Worm (Caenorhabditis elegans): ENCODE measurements around the gene egas-3.

egas-3 gene

DNA sequence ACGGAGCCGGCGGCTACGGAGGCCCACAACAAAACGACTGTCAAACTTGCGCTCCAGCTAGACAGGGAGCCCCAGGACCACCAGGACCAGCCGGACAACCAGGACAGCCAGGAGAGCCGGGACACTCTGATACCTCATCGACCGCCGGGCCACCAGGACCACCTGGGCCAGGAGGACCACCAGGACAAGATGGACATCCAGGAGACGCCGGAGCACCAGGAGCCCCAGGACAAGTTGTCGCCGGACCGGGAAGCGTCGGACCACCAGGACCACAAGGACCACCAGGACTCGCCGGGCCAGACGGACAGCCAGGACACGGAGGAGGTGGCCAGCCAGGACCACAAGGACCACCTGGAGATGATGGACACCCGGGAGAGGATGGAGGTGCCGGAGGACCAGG lies 2.9 kb upstream of the egas-3 start:
- TF ChIP-seq dao-5 (tag; optimal IDR thresholded peaks at IDR 0.05) (no peak), W03F9.2 (tag; optimal IDR thresholded peaks at IDR 0.05) (no peak), him-1 (tag; optimal IDR thresholded peaks at IDR 0.05) (no peak)

- TF ChIP-seq him-1 (tag; optimal IDR thresholded peaks at IDR 0.05) (no peak), dao-5 (tag; optimal IDR thresholded peaks at IDR 0.05) (no peak)
These were observed 2.3 kb upstream of the egas-3 start, which contains the start of gene col-42 for ce11 chrV:18638367-18638873. col-42 (plus strand) TSS chrV:18638484.

DNA sequence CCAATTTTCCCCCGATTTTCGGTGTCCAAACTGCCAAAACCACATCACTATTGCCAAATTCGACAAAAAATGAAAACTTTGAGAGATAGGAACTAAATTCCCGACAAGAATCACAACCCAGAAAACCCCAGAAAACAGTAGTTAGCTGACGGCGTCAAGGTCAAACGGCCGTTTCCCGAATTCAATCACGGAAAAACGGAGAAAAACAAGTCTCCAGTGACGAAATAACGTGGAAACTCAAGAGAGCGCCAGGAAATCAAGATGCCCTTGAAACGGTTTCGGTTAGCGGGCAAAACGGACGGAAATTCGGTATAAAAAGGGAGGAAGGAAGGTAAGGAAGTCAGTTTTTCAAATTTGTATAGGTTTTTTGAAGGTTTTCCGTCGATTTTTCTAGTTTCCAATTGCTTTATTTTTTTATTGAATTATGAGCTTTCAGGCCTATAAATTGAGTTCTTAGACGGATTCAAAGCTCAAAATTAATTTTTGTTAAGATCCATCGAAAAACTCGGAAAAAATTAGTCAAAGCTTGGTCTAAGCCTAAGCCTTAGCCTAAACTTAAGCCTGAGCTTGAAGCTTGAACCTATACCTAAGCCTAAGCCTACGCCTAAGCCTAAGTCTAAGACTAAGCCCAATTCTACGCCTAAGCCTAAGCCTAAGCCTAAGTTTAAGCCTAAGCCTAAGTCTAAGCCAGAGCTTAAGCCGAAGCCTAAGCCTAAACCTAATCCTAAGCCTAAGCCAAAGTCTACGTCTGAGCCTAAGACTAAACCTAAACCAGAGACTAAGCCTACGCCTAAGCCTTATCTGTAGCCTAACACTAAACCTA lies 1.6 kb upstream of the egas-3 start:
- no peak for TF ChIP-seq W03F9.2 (tag; optimal IDR thresholded peaks at IDR 0.05)
- no peak for TF ChIP-seq him-1 (tag; optimal IDR thresholded peaks at IDR 0.05)
- TF ChIP-seq dao-5 (tag; optimal IDR thresholded peaks at IDR 0.05) = no peak

DNA sequence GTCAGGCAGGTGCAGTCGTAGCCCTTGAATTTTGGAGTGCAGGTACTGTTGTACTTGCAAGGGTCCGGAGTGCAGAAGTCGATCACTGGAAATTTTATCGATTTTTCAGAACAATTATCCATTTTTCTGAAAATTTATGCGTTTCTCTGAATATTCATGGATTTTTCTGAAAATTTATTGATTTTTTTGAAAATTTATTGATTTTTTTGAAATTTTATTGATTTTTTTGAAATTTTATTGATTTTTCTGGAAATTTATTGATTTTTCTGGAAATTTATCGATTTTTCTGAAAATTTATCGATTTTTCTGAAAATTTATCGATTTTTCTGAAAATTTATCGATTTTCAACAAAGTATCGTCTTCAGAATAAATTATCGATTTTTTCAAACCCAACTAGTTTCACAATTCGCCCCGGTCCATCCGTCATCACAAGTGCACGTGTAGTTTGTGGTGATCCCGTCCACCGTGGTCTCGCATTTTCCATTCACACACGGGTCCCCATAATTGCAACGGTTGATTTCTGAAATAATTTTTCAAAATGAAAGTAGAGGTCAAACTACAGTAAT lies 4.1 kb downstream of the egas-3 start:
- TF ChIP-seq W03F9.2 (tag; optimal IDR thresholded peaks at IDR 0.05) = no peak
- TF ChIP-seq dao-5 (tag; optimal IDR thresholded peaks at IDR 0.05) = no peak
- TF ChIP-seq him-1 (tag; optimal IDR thresholded peaks at IDR 0.05) = no peak

ce11 chrV:18628907-18629306 lies 7.2 kb downstream of the egas-3 start:
- TF ChIP-seq dao-5 (tag; optimal IDR thresholded peaks at IDR 0.05) = no peak
- no peak for TF ChIP-seq him-1 (tag; optimal IDR thresholded peaks at IDR 0.05)
- no peak for TF ChIP-seq W03F9.2 (tag; optimal IDR thresholded peaks at IDR 0.05)

ce11 chrV:18627445-18627844 lies 8.7 kb downstream of the egas-3 start:
- no peak for TF ChIP-seq him-1 (tag; optimal IDR thresholded peaks at IDR 0.05)
- no peak for TF ChIP-seq dao-5 (tag; optimal IDR thresholded peaks at IDR 0.05)
- TF ChIP-seq W03F9.2 (tag; optimal IDR thresholded peaks at IDR 0.05) = no peak

DNA sequence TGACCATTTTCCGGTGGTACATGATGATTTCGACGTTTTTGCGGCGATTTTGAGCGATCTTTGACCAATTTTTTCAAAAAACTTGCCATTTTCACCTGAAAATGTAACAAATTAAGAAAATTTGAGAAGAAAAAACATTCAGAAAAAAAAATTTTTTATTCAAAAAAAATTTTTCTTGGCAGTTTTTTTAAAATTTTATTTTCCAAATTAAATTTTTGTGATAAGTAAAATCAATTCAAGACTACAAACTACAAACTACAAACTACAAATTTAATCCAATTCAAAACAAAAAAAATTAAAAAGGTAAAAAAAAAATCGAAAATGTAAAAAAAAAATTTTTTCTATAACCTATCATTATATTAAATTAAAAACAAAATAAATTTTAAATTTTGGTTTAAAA lies 9.4 kb downstream of the egas-3 start, which contains the start of gene Y69H2.15:
Gene Y69H2.15 (minus strand): TSS at position 101 of the 400 bp plus-strand sequence.
- TF ChIP-seq dao-5 (tag; optimal IDR thresholded peaks at IDR 0.05) = no peak
- TF ChIP-seq him-1 (tag; optimal IDR thresholded peaks at IDR 0.05) = no peak
- no peak for TF ChIP-seq W03F9.2 (tag; optimal IDR thresholded peaks at IDR 0.05)

- TF ChIP-seq him-1 (tag; optimal IDR thresholded peaks at IDR 0.05) = no peak
- no peak for TF ChIP-seq W03F9.2 (tag; optimal IDR thresholded peaks at IDR 0.05)
- TF ChIP-seq dao-5 (tag; optimal IDR thresholded peaks at IDR 0.05) = no peak
These were observed 13.7 kb downstream of the egas-3 start, which contains the start of gene Y69H2.1 for ce11 chrV:18622462-18622861. Y69H2.1 (minus strand) TSS chrV:18622562.

DNA sequence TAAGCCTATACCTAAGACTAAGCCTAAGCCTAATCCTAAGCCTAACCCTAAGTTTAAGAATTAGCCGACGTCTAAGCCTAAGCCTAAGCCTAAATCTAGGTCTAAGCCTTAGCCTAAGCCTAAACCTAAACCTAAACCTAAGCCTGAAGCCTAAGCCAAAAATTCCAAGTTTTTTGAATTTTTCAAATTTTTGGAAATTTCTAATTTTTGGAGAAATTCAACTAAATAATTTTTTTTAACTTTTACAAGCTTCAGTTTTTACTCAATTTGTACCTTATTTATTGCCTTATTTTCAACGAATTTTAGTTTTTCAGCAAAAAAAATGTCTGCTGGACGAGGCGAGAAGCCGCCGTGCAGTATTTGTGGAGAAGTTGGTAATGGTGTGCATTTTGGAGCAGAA lies 19.9 kb downstream of the egas-3 start, which contains the start of gene nhr-70:
Gene nhr-70 (plus strand): TSS at position 301 of the 400 bp plus-strand sequence.
- TF ChIP-seq him-1 (tag; optimal IDR thresholded peaks at IDR 0.05) (no peak), dao-5 (tag; optimal IDR thresholded peaks at IDR 0.05) (no peak), W03F9.2 (tag; optimal IDR thresholded peaks at IDR 0.05) (no peak)

DNA sequence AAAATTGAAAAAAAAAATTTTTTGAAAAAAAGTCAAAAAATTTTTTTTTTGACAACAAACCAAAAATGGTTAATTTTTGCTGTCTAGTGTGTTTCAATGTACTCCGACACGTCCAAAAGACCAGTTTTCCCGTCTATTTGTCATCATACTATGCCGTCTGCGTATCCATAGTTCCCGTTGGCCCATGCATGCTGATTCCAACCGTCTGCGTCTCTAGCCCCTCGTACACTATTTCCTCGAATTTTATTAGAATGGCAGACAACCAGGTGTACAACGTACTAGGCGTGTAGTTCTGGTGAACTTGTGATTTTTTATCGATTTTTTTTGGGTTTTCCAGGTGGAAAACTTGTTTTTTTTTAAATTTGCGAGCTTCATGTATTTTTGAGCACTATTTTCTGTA lies 21.6 kb downstream of the egas-3 start:
- TF ChIP-seq W03F9.2 (tag; optimal IDR thresholded peaks at IDR 0.05) (peak; percentile 30), dao-5 (tag; optimal IDR thresholded peaks at IDR 0.05) (no peak), him-1 (tag; optimal IDR thresholded peaks at IDR 0.05) (no peak)

DNA sequence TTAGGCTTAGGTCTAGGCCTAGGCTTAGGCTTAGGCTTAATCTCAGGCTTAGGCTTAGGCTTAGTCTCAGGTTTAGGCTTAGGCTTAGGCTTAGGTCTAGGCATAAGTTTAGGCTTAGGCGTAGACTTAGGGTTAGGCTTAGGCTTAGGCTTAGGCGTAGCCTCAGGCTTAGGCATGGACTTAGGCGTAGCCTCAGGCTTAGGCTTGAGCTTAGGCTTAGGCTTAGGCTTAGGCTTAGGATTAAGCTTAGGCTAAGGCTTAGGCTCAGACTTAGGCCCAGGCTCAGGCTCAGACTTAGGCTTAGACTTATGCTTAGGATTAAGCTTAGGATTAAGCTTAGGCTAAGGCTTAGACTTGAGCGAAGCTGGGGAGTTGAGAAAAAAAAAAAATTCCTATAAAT lies 23.0 kb downstream of the egas-3 start:
- no peak for TF ChIP-seq dao-5 (tag; optimal IDR thresholded peaks at IDR 0.05)
- no peak for TF ChIP-seq him-1 (tag; optimal IDR thresholded peaks at IDR 0.05)
- TF ChIP-seq W03F9.2 (tag; optimal IDR thresholded peaks at IDR 0.05) = no peak

DNA sequence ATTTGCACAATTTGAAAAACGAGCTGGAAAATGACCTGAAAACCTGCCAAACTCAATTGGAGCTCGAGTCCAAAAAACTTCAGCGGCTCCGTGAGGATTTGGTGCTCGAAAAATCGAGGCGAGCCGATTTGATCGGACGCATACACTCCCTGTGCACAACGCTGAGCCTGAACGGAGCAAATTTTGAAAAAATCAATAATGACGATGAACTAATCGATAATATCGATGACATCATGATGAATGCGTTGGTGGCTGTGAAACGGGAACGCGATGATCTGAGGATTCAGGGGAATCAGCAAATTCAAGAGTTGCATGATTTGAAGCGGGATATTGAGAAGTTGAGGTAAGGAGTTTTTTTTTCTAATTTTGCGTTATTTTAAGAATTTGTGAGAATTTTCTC lies 30.6 kb downstream of the egas-3 start:
- no peak for TF ChIP-seq him-1 (tag; optimal IDR thresholded peaks at IDR 0.05)
- TF ChIP-seq dao-5 (tag; optimal IDR thresholded peaks at IDR 0.05) = no peak
- no peak for TF ChIP-seq W03F9.2 (tag; optimal IDR thresholded peaks at IDR 0.05)

ce11 chrV:18597779-18598178 lies 38.4 kb downstream of the egas-3 start:
- TF ChIP-seq W03F9.2 (tag; optimal IDR thresholded peaks at IDR 0.05) = no peak
- TF ChIP-seq him-1 (tag; optimal IDR thresholded peaks at IDR 0.05) = no peak
- no peak for TF ChIP-seq dao-5 (tag; optimal IDR thresholded peaks at IDR 0.05)

DNA sequence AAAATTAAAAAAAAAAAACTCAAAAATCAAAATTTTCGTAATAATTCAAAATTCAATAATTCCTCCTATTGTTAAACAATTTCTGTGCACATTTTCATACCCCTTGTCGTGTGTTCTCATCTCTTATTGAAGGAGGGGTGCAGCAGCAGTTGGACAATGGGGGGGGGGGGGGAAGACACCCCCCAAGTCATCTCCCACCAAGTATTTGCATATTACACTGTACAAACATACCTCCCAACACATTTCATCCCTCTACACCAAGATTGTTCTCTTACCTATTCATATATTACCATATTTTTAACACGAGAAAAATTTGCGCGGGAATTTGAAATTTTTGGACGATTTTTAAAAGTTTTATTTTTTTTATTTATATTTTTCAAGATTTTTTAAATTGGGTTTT lies 39.9 kb downstream of the egas-3 start:
- no peak for TF ChIP-seq him-1 (tag; optimal IDR thresholded peaks at IDR 0.05)
